Worm (Caenorhabditis elegans): Measurements from ENCODE around the gene ttr-20.

ttr-20 gene

ce11 chrIV:4292569-4292968, 46.0 kb downstream of the ttr-20 start, which contains the start of gene F15E6.10:
F15E6.10 (plus strand) TSS chrIV:4292869.
- TF ChIP-seq lsy-2 (tag; optimal IDR thresholded peaks at IDR 0.05) (no peak), elt-3 (tag; optimal IDR thresholded peaks at IDR 0.05) (no peak), snpc-4 (tag; optimal IDR thresholded peaks at IDR 0.05) (no peak)

- TF ChIP-seq cnd-1 (tag; optimal IDR thresholded peaks at IDR 0.05) (no peak), sptf-1 (tag; optimal IDR thresholded peaks at IDR 0.05) (no peak), lin-13 (tag; optimal IDR thresholded peaks at IDR 0.05) (no peak), nhr-28 (tag; optimal IDR thresholded peaks at IDR 0.05) (no peak), hlh-1 (tag; optimal IDR thresholded peaks at IDR 0.05) (no peak), ztf-11 (tag; optimal IDR thresholded peaks at IDR 0.05) (no peak), mab-5 (tag; optimal IDR thresholded peaks at IDR 0.05) (no peak), lin-32 (GFP tag; optimal IDR thresholded peaks at IDR 0.05) (no peak), elt-3 (tag; optimal IDR thresholded peaks at IDR 0.05) (no peak), ham-2 (GFP tag; optimal IDR thresholded peaks at IDR 0.05) (no peak), unc-39 (tag; optimal IDR thresholded peaks at IDR 0.05) (no peak), lsy-2 (tag; optimal IDR thresholded peaks at IDR 0.05) (no peak), zip-8 (tag; optimal IDR thresholded peaks at IDR 0.05) (no peak), elt-1 (tag; optimal IDR thresholded peaks at IDR 0.05; ENCODE audit: borderline replicate concordance, insufficient read depth) (no peak), nhr-237 (tag; optimal IDR thresholded peaks at IDR 0.05) (no peak), ceh-43 (GFP tag; optimal IDR thresholded peaks at IDR 0.05) (no peak), mep-1 (tag; optimal IDR thresholded peaks at IDR 0.05) (no peak), nhr-76 (tag; optimal IDR thresholded peaks at IDR 0.05) (no peak), flh-1 (GFP tag; optimal IDR thresholded peaks at IDR 0.05) (no peak)
Observed at ce11 chrIV:4294552-4294951, 48.0 kb downstream of the ttr-20 start, which contains the start of gene F15E6.3. F15E6.3 (plus strand) TSS chrIV:4294895.
